Worm (Caenorhabditis elegans) whole organism, late embryonic: ENCODE results near the gene ZK666.2.

ENCODE experiments used
- C38D4.7 ChIP-seq: fragments of 200-800 bp; sonication (Bioruptor generic); optimal IDR thresholded peaks from 2 replicates; lab custom pipeline; 2018; ENCODE audit warnings: mild to moderate bottlenecking, missing genetic modification characterization, moderate library complexity, missing compliant biosample characterization
- K09A11.1 ChIP-seq: sonication (generic microtip); optimal IDR thresholded peaks from 2 replicates; lab custom pipeline; 2017; ENCODE audit warnings: antibody characterized with exemption, mild to moderate bottlenecking, missing genetic modification characterization, missing compliant biosample characterization; ENCODE audit not compliant: insufficient read depth
- Y22D7AL.16 ChIP-seq: sonication (generic microtip); optimal IDR thresholded peaks from 2 replicates; lab custom pipeline; 2016; ENCODE audit warnings: missing genetic modification characterization, missing compliant biosample characterization
- ceh-14 ChIP-seq: sonication (generic microtip); optimal IDR thresholded peaks from 2 replicates; lab custom pipeline; 2016; ENCODE audit warnings: missing genotype, missing genetic modification characterization, missing compliant biosample characterization
- ceh-18 ChIP-seq: sonication (generic microtip); optimal IDR thresholded peaks from 2 replicates; lab custom pipeline; 2016; ENCODE audit warnings: missing genetic modification characterization, missing compliant biosample characterization
- ceh-19 ChIP-seq: fragments of 200-800 bp; sonication (Bioruptor generic); optimal IDR thresholded peaks from 2 replicates; lab custom pipeline; 2018; ENCODE audit warnings: mild to moderate bottlenecking, missing genetic modification characterization, missing compliant biosample characterization
- ceh-2 ChIP-seq: sonication (generic microtip); optimal IDR thresholded peaks from 2 replicates; lab custom pipeline; 2016; ENCODE audit warnings: missing genotype, missing genetic modification characterization, missing compliant biosample characterization
- ceh-30 ChIP-seq: fragments of 150-350 bp; optimal IDR thresholded peaks from 2 replicates; lab custom pipeline; 2014; ENCODE audit warnings: missing biosample characterization, missing genetic modification characterization
- ceh-34 ChIP-seq: sonication (generic microtip); optimal IDR thresholded peaks from 2 replicates; lab custom pipeline; 2016; ENCODE audit warnings: mild to moderate bottlenecking, missing genetic modification characterization, missing compliant biosample characterization
- ceh-45 ChIP-seq: fragments of 200-800 bp; sonication (Bioruptor generic); IDR thresholded peaks from 2 replicates; pipeline ENCODE4 v1.3.6; 2022; ENCODE audit warnings: missing genetic modification reagents, missing genetic modification characterization, missing compliant biosample characterization
- ceh-6 ChIP-seq: fragments of 200-800 bp; sonication (Bioruptor generic); optimal IDR thresholded peaks from 2 replicates; lab custom pipeline; 2018; ENCODE audit warnings: mild to moderate bottlenecking, missing genetic modification characterization, missing compliant biosample characterization
- elt-2 ChIP-seq: sonication (generic microtip); optimal IDR thresholded peaks from 2 replicates; lab custom pipeline; 2016; ENCODE audit warnings: missing genetic modification reagents, missing genetic modification characterization, missing compliant biosample characterization
- elt-4 ChIP-seq: sonication (generic microtip); optimal IDR thresholded peaks from 2 replicates; lab custom pipeline; 2016; ENCODE audit warnings: missing genetic modification characterization, missing compliant biosample characterization
- ets-4 ChIP-seq: sonication (generic microtip); optimal IDR thresholded peaks from 2 replicates; lab custom pipeline; 2016; ENCODE audit warnings: missing genetic modification characterization, missing compliant biosample characterization
- fax-1 ChIP-seq: sonication (generic microtip); optimal IDR thresholded peaks from 2 replicates; lab custom pipeline; 2016; ENCODE audit warnings: missing genotype, missing genetic modification characterization, missing compliant biosample characterization
- fkh-10 ChIP-seq: fragments of 150-350 bp; optimal IDR thresholded peaks from 2 replicates; lab custom pipeline; 2014; ENCODE audit warnings: missing biosample characterization, missing genetic modification reagents, missing genetic modification characterization
- fkh-6 ChIP-seq: sonication (generic microtip); optimal IDR thresholded peaks from 2 replicates; lab custom pipeline; 2016; ENCODE audit warnings: missing genetic modification characterization, missing compliant biosample characterization
- gmeb-2 ChIP-seq: sonication (generic microtip); optimal IDR thresholded peaks from 2 replicates; lab custom pipeline; 2016; ENCODE audit warnings: missing genetic modification characterization, inconsistent platforms, missing compliant biosample characterization
- hlh-13 ChIP-seq: fragments of 200-800 bp; sonication (Bioruptor generic); optimal IDR thresholded peaks from 2 replicates; lab custom pipeline; 2018; ENCODE audit warnings: mild to moderate bottlenecking, missing genetic modification characterization, missing compliant biosample characterization
- hlh-15 ChIP-seq: sonication (generic microtip); optimal IDR thresholded peaks from 2 replicates; lab custom pipeline; 2016; ENCODE audit warnings: missing genetic modification characterization, missing compliant biosample characterization
- hlh-30 ChIP-seq: sonication (generic microtip); optimal IDR thresholded peaks from 2 replicates; lab custom pipeline; 2017; ENCODE audit warnings: antibody characterized with exemption, missing genetic modification characterization, missing compliant biosample characterization; ENCODE audit not compliant: insufficient read depth
- hlh-8 ChIP-seq: sonication (generic microtip); optimal IDR thresholded peaks from 2 replicates; lab custom pipeline; 2016; ENCODE audit warnings: missing genotype, missing genetic modification characterization, missing compliant biosample characterization
- madf-2 ChIP-seq: sonication (generic microtip); optimal IDR thresholded peaks from 2 replicates; lab custom pipeline; 2017; ENCODE audit warnings: missing genetic modification characterization, missing compliant biosample characterization
- nhr-232 ChIP-seq: sonication (generic microtip); optimal IDR thresholded peaks from 2 replicates; lab custom pipeline; 2016; ENCODE audit warnings: missing genetic modification characterization, missing compliant biosample characterization
- npax-4 ChIP-seq: sonication (generic microtip); optimal IDR thresholded peaks from 2 replicates; lab custom pipeline; 2016; ENCODE audit warnings: missing genetic modification characterization, missing compliant biosample characterization
- odd-2 ChIP-seq: sonication (generic microtip); optimal IDR thresholded peaks from 2 replicates; lab custom pipeline; 2017; ENCODE audit warnings: antibody characterized with exemption, mild to moderate bottlenecking, missing genetic modification characterization, missing compliant biosample characterization
- pag-3 ChIP-seq: sonication (generic microtip); optimal IDR thresholded peaks from 2 replicates; lab custom pipeline; 2016; ENCODE audit warnings: missing compliant biosample characterization, missing genetic modification characterization, borderline replicate concordance
- pat-9 ChIP-seq: fragments of 200-800 bp; sonication (Bioruptor generic); optimal IDR thresholded peaks from 2 replicates; lab custom pipeline; 2018; ENCODE audit warnings: mild to moderate bottlenecking, missing genetic modification characterization, moderate library complexity, missing compliant biosample characterization
- pax-1 ChIP-seq: fragments of 150-350 bp; optimal IDR thresholded peaks from 2 replicates; lab custom pipeline; 2014; ENCODE audit warnings: missing biosample characterization, missing genetic modification characterization
- pqm-1 ChIP-seq: sonication (generic microtip); optimal IDR thresholded peaks from 2 replicates; lab custom pipeline; 2016; ENCODE audit warnings: missing genetic modification characterization, missing compliant biosample characterization
- pros-1 ChIP-seq: fragments of 150-350 bp; optimal IDR thresholded peaks from 2 replicates; lab custom pipeline; 2014; ENCODE audit warnings: missing biosample characterization, missing genetic modification reagents, missing genetic modification characterization
- sox-4 ChIP-seq: sonication (generic microtip); optimal IDR thresholded peaks from 2 replicates; lab custom pipeline; 2017; ENCODE audit warnings: mild to moderate bottlenecking, missing genetic modification characterization, inconsistent platforms, missing compliant biosample characterization
- syd-9 ChIP-seq: sonication (generic microtip); optimal IDR thresholded peaks from 2 replicates; lab custom pipeline; 2016; ENCODE audit warnings: mild to moderate bottlenecking, missing genetic modification characterization, moderate library complexity, missing compliant biosample characterization
- ttx-3 ChIP-seq: sonication (generic microtip); optimal IDR thresholded peaks from 2 replicates; lab custom pipeline; 2016; ENCODE audit warnings: missing genetic modification reagents, missing genetic modification characterization, missing compliant biosample characterization
- unc-42 ChIP-seq: sonication (generic microtip); optimal IDR thresholded peaks from 2 replicates; lab custom pipeline; 2016; ENCODE audit warnings: missing genotype, missing genetic modification characterization, missing compliant biosample characterization
- unc-86 ChIP-seq: sonication (generic microtip); optimal IDR thresholded peaks from 2 replicates; lab custom pipeline; 2016; ENCODE audit warnings: missing genetic modification characterization, missing compliant biosample characterization
- zip-5 ChIP-seq: sonication (generic microtip); optimal IDR thresholded peaks from 2 replicates; lab custom pipeline; 2016; ENCODE audit warnings: missing genetic modification characterization, missing compliant biosample characterization
- ztf-16 ChIP-seq: sonication (generic microtip); optimal IDR thresholded peaks from 2 replicates; lab custom pipeline; 2017; ENCODE audit warnings: missing genetic modification characterization, missing compliant biosample characterization

The ZK666.2 gene

DNA sequence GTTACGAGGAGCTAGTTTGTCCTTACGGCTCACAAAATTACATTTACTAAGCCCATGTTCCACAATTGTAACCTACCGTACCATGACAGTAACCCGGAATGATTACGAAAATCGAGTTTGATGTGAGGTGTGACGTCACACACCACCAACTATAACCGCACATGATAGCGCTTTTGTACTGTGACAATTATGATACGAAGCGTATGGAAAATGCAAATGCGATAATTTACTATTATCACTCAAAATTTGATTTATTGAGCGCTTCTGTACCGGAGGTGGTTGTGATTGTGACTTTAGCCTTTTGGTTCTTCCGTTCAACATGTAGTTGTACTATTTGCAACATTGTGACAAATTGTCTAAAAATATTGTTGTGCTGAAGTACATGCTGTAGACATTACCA is 13.9 kb upstream of the ZK666.2 start:
- TF ChIP-seq pqm-1 (no peak), unc-86 (tag; lab: Kevin White, UChicago) (no peak), hlh-15 (tag; lab: Kevin White, UChicago) (no peak), gmeb-2 (no peak), nhr-232 (no peak), ceh-30 (tag; lab: Kevin White, UChicago) (no peak), ceh-6 (GFP tag; lab: Kevin White, UChicago) (no peak)

DNA sequence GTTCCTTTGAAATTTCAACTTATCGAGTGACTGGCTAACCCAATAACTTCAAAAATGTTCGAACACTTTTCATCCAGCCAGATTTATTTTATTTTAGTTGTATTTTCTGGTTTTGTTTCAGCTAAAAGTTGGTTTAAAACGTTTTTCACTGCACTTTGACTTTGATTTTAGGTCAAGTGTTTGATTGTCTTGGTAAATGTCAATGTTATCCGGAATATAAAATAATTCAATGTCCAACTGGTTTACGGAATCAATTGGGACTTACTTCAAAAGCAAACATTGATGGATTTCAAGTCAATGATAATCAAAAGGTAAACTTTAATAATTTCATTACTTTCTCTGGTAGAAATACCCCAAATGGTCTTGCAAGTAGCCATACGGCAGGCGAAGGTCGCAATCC is 12.2 kb upstream of the ZK666.2 start:
- TF ChIP-seq ztf-16 (tag; lab: Kevin White, UChicago): no peak
- no peak for TF ChIP-seq ceh-19 (GFP tag; lab: Kevin White, UChicago)
- TF ChIP-seq pros-1: no peak
- no peak for TF ChIP-seq ceh-14 (tag; lab: Kevin White, UChicago)
- TF ChIP-seq pag-3 (tag; lab: Kevin White, UChicago): no peak
- no peak for TF ChIP-seq elt-2 (tag; lab: Kevin White, UChicago)
- TF ChIP-seq ttx-3: no peak
- no peak for TF ChIP-seq pat-9 (tag; lab: Kevin White, UChicago)
- TF ChIP-seq fkh-10 (GFP tag; lab: Kevin White, UChicago): no peak
- no peak for TF ChIP-seq ceh-34 (tag; lab: Kevin White, UChicago)
- no peak for TF ChIP-seq fkh-6 (tag; lab: Kevin White, UChicago)
- no peak for TF ChIP-seq ceh-2
- no peak for TF ChIP-seq fax-1 (tag; lab: Kevin White, UChicago)
- no peak for TF ChIP-seq elt-4
- TF ChIP-seq, all 69 proteins: peak for 0

DNA sequence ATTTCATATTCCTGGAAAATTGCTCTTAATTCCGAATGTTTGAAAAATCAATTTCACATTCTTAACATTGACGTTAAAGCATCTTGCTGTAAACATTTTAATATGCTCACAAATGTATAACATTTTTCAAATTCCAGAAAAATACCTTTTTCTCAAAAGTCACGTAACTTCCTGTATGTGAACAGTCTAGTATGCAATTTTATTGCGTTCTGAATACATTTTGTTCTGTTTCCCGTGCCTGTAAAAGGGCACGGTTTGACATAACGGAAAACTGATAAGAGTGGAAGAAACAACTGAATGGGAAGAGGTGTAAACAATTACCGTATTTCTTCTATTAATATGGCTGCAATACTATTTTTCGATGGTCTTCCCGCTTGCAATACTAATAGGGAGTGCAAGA is 11.2 kb upstream of the ZK666.2 start:
- no peak for TF ChIP-seq ztf-16 (tag; lab: Kevin White, UChicago)
- TF ChIP-seq fkh-6 (tag; lab: Kevin White, UChicago): no peak
- TF ChIP-seq zip-5: no peak
- no peak for TF ChIP-seq madf-2
- TF ChIP-seq C38D4.7 (GFP tag; lab: Kevin White, UChicago): no peak
- TF ChIP-seq gmeb-2: no peak
- no peak for TF ChIP-seq K09A11.1 (tag; lab: Kevin White, UChicago)
- no peak for TF ChIP-seq ets-4 (tag; lab: Kevin White, UChicago)
- no peak for TF ChIP-seq pax-1 (tag; lab: Kevin White, UChicago)

DNA sequence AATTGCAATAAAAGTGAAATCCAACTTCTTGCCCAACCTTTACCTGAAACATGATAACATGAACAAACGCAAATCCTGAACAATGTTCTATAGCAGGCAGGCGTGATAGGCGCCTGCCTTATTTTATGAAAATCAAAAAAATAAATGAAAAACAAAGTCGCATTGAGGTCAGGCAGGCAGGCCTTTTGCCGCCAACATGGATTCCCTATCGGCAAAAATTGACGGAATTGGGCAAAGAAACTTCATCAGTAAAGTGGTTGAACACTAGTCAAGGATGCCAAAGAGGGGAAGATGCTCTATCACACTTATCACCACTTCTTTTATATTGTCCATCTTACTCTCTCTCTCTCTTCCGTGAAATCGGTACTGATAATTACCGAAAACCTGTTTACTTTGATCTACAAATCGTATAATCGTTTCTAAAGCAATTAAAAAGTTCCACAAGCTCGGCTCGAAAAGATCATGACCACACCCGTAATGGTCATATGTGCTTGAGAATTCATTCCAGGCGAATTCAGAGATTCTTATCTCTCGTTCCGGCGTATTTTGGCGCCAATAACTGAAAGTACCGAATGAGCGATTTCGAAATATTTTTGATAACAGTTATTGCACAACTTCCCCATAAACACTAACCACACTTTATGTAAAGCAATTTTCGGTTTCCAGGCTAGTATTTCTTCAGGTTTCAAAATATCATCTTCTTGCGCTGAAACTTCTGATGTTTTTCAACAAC is 10.3 kb upstream of the ZK666.2 start, which contains the start of the genes clec-60 and ZK666.11:
Gene clec-60, minus strand, starts transcription at position 51 of the 733 bp plus-strand sequence.
Gene ZK666.11, plus strand, starts transcription at position 699 of the 733 bp plus-strand sequence.
- no peak for TF ChIP-seq fkh-6 (tag; lab: Kevin White, UChicago)
- TF ChIP-seq hlh-15 (tag; lab: Kevin White, UChicago): no peak
- no peak for TF ChIP-seq unc-42 (tag; lab: Kevin White, UChicago)
- no peak for TF ChIP-seq sox-4
- TF ChIP-seq pros-1: no peak
- no peak for TF ChIP-seq ceh-45 (GFP tag; lab: Robert Waterston, UW)
- no peak for TF ChIP-seq C38D4.7 (GFP tag; lab: Kevin White, UChicago)
- no peak for TF ChIP-seq Y22D7AL.16 (tag; lab: Kevin White, UChicago)
- no peak for TF ChIP-seq ceh-2
- no peak for TF ChIP-seq npax-4 (tag; lab: Kevin White, UChicago)
- no peak for TF ChIP-seq ceh-14 (tag; lab: Kevin White, UChicago)
- no peak for TF ChIP-seq hlh-8 (tag; lab: Kevin White, UChicago)
- TF ChIP-seq syd-9: no peak
- TF ChIP-seq madf-2: no peak
- TF ChIP-seq hlh-30 (tag; lab: Kevin White, UChicago): no peak
- no peak for TF ChIP-seq ceh-18
- TF ChIP-seq odd-2 (tag; lab: Kevin White, UChicago): no peak
- TF ChIP-seq pax-1 (tag; lab: Kevin White, UChicago): no peak
- TF ChIP-seq hlh-13 (GFP tag; lab: Kevin White, UChicago): no peak
